Fruit fly (Drosophila melanogaster) whole organism, wandering third instar larva: ENCODE measurements around the gene CG15561.

Experiments used
- Abd-B ChIP-seq: fragments of >200 bp; optimal IDR thresholded peaks from 2 replicates; lab custom pipeline; 2017; ENCODE audit warnings: missing biosample characterization, missing genetic modification characterization
- CG32264 ChIP-seq: fragments of 200-800 bp; sonication (Bioruptor generic); optimal IDR thresholded peaks from 2 replicates; lab custom pipeline; 2016; ENCODE audit warnings: missing biosample characterization, missing genetic modification characterization
- CG9705 ChIP-seq: fragments of 200-800 bp; sonication (Bioruptor generic); optimal IDR thresholded peaks from 2 replicates; lab custom pipeline; 2018; ENCODE audit warnings: missing biosample characterization, mild to moderate bottlenecking, missing genetic modification characterization
- Dfd ChIP-seq: fragments of >200 bp; optimal IDR thresholded peaks from 2 replicates; lab custom pipeline; 2017; ENCODE audit warnings: missing biosample characterization, missing genetic modification characterization
- Dif ChIP-seq: fragments of 200-275, 200-300 bp; sonication (Bioruptor generic); optimal IDR thresholded peaks from 2 replicates; lab custom pipeline; 2018; ENCODE audit warnings: missing biosample characterization, missing genetic modification characterization; ENCODE audit not compliant: partially characterized antibody
- GATAd ChIP-seq: sonication (Bioruptor generic); optimal IDR thresholded peaks from 2 replicates; lab custom pipeline; 2016; ENCODE audit warnings: missing biosample characterization, missing genetic modification characterization
- HLH106 ChIP-seq: fragments of 200-800 bp; optimal IDR thresholded peaks from 3 replicates; lab custom pipeline; 2019; ENCODE audit warnings: missing biosample characterization, mild to moderate bottlenecking, missing genetic modification characterization, moderate library complexity
- Hnf4 ChIP-seq: fragments of 200-800 bp; sonication (Bioruptor generic); optimal IDR thresholded peaks from 2 replicates; lab custom pipeline; 2016; ENCODE audit warnings: missing biosample characterization, mild to moderate bottlenecking, missing genetic modification characterization
- Hr78 ChIP-seq: fragments of >200 bp; optimal IDR thresholded peaks from 2 replicates; lab custom pipeline; 2017; ENCODE audit warnings: missing biosample characterization, missing genetic modification characterization
- Hr83 ChIP-seq: fragments of 200-300 bp; sonication (Bioruptor generic); optimal IDR thresholded peaks from 2 replicates; lab custom pipeline; 2016; ENCODE audit warnings: missing biosample characterization, mild to moderate bottlenecking, missing genetic modification characterization, moderate library complexity; ENCODE audit not compliant: poor library complexity, severe bottlenecking
- Mio ChIP-seq: sonication (Bioruptor generic); optimal IDR thresholded peaks from 2 replicates; lab custom pipeline; 2016; ENCODE audit warnings: missing biosample characterization, missing genetic modification characterization
- Myc ChIP-seq: fragments of >200 bp; optimal IDR thresholded peaks from 2 replicates; lab custom pipeline; 2017
- N ChIP-seq: fragments of >200 bp; optimal IDR thresholded peaks from 2 replicates; lab custom pipeline; 2018; ENCODE audit warnings: missing biosample characterization, missing external identifiers, missing genetic modification characterization
- Rel ChIP-seq, 2 experiments: fragments of 200-800 bp; sonication (Bioruptor generic) in 1 of 2; optimal IDR thresholded peaks; 2 replicates in 1 of 2; 3 replicates in 1 of 2; lab custom pipeline; 2016 to 2019; ENCODE audit warnings: mild to moderate bottlenecking in 2 of 2, missing biosample characterization in 2 of 2, missing genetic modification characterization in 2 of 2, moderate library complexity in 1 of 2
- Sp1 ChIP-seq: fragments of 200-800 bp; sonication (Bioruptor generic); optimal IDR thresholded peaks from 3 replicates; lab custom pipeline; 2019; ENCODE audit warnings: missing biosample characterization, mild to moderate bottlenecking, missing genetic modification characterization, moderate library complexity
- brk ChIP-seq: fragments of 200-800 bp; sonication (Bioruptor generic); optimal IDR thresholded peaks from 2 replicates; lab custom pipeline; 2016; ENCODE audit warnings: missing biosample characterization, mild to moderate bottlenecking, missing genetic modification characterization
- dl ChIP-seq, 2 experiments: fragments of 175-275, 200-275 bp in 1 of 2; fragments of 200-275 bp in 1 of 2; sonication (Bioruptor generic); optimal IDR thresholded peaks; lab custom pipeline; 2018; ENCODE audit warnings: mild to moderate bottlenecking in 2 of 2, missing biosample characterization in 2 of 2, missing genetic modification characterization in 2 of 2, moderate library complexity in 2 of 2; ENCODE audit not compliant: partially characterized antibody in 2 of 2, insufficient read depth in 1 of 2
- dmrt93B ChIP-seq: fragments of 200-800 bp; sonication (Bioruptor generic); optimal IDR thresholded peaks from 2 replicates; lab custom pipeline; 2018; ENCODE audit warnings: missing biosample characterization, mild to moderate bottlenecking, missing genetic modification characterization
- ey ChIP-seq: fragments of 200-800 bp; sonication (Bioruptor generic); optimal IDR thresholded peaks from 2 replicates; lab custom pipeline; 2016; ENCODE audit warnings: missing biosample characterization, missing genetic modification characterization
- fru ChIP-seq: fragments of 200-800 bp; sonication (Bioruptor generic); optimal IDR thresholded peaks from 3 replicates; lab custom pipeline; 2016; ENCODE audit warnings: missing biosample characterization, mild to moderate bottlenecking, missing genetic modification characterization
- h ChIP-seq: fragments of 200-800 bp; sonication (Bioruptor generic); optimal IDR thresholded peaks from 3 replicates; lab custom pipeline; 2016; ENCODE audit warnings: missing biosample characterization, mild to moderate bottlenecking, missing genetic modification characterization
- jim ChIP-seq: fragments of 175-275, 200-325 bp; sonication (Bioruptor generic); optimal IDR thresholded peaks from 2 replicates; lab custom pipeline; 2016; ENCODE audit warnings: missing biosample characterization, mild to moderate bottlenecking, missing genetic modification characterization
- lola ChIP-seq: fragments of >200 bp; optimal IDR thresholded peaks from 2 replicates; lab custom pipeline; 2017; ENCODE audit warnings: missing biosample characterization, missing genetic modification characterization
- pan ChIP-seq: fragments of >200 bp; optimal IDR thresholded peaks from 2 replicates; lab custom pipeline; 2017
- sage ChIP-seq: fragments of 200-800 bp; sonication (Bioruptor generic); optimal IDR thresholded peaks from 2 replicates; lab custom pipeline; 2016; ENCODE audit warnings: missing biosample characterization, mild to moderate bottlenecking, missing genetic modification characterization
- sv ChIP-seq: fragments of 200-800 bp; sonication (Bioruptor generic); optimal IDR thresholded peaks from 3 replicates; lab custom pipeline; 2016; ENCODE audit warnings: missing biosample characterization, missing genetic modification characterization
- woc ChIP-seq: sonication (Bioruptor generic); optimal IDR thresholded peaks from 2 replicates; lab custom pipeline; 2016; ENCODE audit warnings: missing biosample characterization, mild to moderate bottlenecking, missing genetic modification characterization

CG15561 gene

dm6 chr3R:31194627-31195026, 21.1 kb downstream of the CG15561 start:
- TF ChIP-seq sage (GFP tag; lab: Kevin White, UChicago) (no peak), h (GFP tag; lab: Kevin White, UChicago) (peak; percentile 11), fru (GFP tag; lab: Kevin White, UChicago) (no peak), dl (GFP tag; optimal IDR thresholded peaks at IDR 0.05; lab: Kevin White, UChicago; ENCODE audit: insufficient read depth in 1 of 2, partially characterized antibody in 2 of 2) (no peak), woc (GFP tag; lab: Kevin White, UChicago) (no peak), sv (GFP tag; lab: Kevin White, UChicago) (no peak), lola (GFP tag; lab: Kevin White, UChicago) (no peak)

- TF ChIP-seq Sp1 (GFP tag; lab: Kevin White, UChicago) (no peak), jim (GFP tag; lab: Kevin White, UChicago) (no peak), Hnf4 (GFP tag; lab: Kevin White, UChicago) (no peak), sage (GFP tag; lab: Kevin White, UChicago) (no peak), Hr78 (GFP tag; lab: Kevin White, UChicago) (no peak), dmrt93B (no peak), Mio (no peak), woc (GFP tag; lab: Kevin White, UChicago) (no peak)
- TF ChIP-seq, all 38 proteins: peak for 0
Observed at dm6 chr3R:31193062-31193461, 22.7 kb downstream of the CG15561 start, which contains the start of gene bnk. Gene bnk (plus strand): TSS chr3R:31193362.

DNA sequence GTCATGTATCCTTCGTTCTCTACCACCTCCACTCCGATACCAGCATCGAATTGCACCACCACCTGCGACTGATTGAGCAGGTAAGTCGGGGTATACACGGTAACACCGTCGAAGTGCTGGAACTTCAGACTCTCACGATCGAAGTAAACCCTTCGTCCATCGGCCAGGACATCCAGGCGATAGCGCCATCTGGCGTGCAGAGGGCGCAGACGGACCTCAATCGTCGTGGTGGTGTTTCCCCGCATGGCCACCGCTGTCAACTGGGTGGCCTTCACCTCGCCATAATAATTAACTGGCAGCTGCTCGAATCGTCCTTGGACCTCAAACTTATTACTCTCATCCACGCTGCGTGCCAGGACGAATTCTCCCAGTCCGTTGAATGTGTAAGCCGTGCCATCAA, 33.9 kb downstream of the CG15561 start:
- no peak for TF ChIP-seq dl (GFP tag; optimal IDR thresholded peaks at IDR 0.05; lab: Kevin White, UChicago; ENCODE audit: insufficient read depth in 1 of 2, partially characterized antibody in 2 of 2)
- TF ChIP-seq pan (lab: Kevin White, UChicago), result no peak
- no peak for TF ChIP-seq CG32264
- no peak for TF ChIP-seq Sp1 (GFP tag; lab: Kevin White, UChicago)
- no peak for TF ChIP-seq brk (GFP tag; lab: Kevin White, UChicago)
- no peak for TF ChIP-seq Abd-B (GFP tag; lab: Kevin White, UChicago)
- no peak for TF ChIP-seq Hr83 (GFP tag; lab: Kevin White, UChicago)
- TF ChIP-seq ey (GFP tag; lab: Kevin White, UChicago), result no peak
- no peak for TF ChIP-seq sage (GFP tag; lab: Kevin White, UChicago)
- TF ChIP-seq CG9705 (GFP tag; lab: Kevin White, UChicago), result no peak
- TF ChIP-seq dmrt93B, result no peak
- no peak for TF ChIP-seq GATAd (GFP tag; lab: Kevin White, UChicago)
- TF ChIP-seq Hr78 (GFP tag; lab: Kevin White, UChicago), result no peak
- no peak for TF ChIP-seq fru (GFP tag; lab: Kevin White, UChicago)
- no peak for TF ChIP-seq N (GFP tag; lab: Kevin White, UChicago)
- no peak for TF ChIP-seq Myc (lab: Kevin White, UChicago)
- TF ChIP-seq Dfd (GFP tag; lab: Kevin White, UChicago), result no peak

DNA sequence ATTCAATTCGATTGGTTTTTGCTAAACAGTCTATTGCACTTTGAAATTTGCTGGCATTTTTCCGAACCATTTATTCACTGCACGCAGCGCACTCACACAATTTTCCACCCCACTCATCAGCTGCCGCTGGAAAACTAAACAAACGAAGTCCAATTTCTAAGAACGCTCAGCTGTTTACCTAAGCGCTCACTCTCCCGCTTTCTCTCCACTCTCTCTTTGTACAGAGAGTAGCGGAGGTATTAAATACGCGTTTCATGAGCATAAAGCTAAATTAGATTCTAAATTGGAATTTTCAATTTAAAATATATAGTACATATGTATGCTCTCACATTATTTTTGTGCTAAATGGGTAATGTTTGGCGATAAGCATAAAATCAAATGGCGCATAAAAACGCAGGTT, 46.8 kb downstream of the CG15561 start, which contains the start of gene stops:
TSS of gene stops (minus strand) at position 139 of the 400 bp plus-strand sequence.
- TF ChIP-seq dl (GFP tag; optimal IDR thresholded peaks at IDR 0.05; lab: Kevin White, UChicago; ENCODE audit: insufficient read depth in 1 of 2, partially characterized antibody in 2 of 2) (no peak), pan (lab: Kevin White, UChicago) (no peak), Rel (GFP tag; optimal IDR thresholded peaks at IDR 0.05; lab: Kevin White, UChicago) (no peak), Rel (tag; optimal IDR thresholded peaks at IDR 0.05; lab: Kevin White, UChicago) (no peak), ey (GFP tag; lab: Kevin White, UChicago) (no peak), sage (GFP tag; lab: Kevin White, UChicago) (no peak), HLH106 (no peak), Hr83 (GFP tag; lab: Kevin White, UChicago) (peak; percentile 59), Hnf4 (GFP tag; lab: Kevin White, UChicago) (peak; percentile 19)

DNA sequence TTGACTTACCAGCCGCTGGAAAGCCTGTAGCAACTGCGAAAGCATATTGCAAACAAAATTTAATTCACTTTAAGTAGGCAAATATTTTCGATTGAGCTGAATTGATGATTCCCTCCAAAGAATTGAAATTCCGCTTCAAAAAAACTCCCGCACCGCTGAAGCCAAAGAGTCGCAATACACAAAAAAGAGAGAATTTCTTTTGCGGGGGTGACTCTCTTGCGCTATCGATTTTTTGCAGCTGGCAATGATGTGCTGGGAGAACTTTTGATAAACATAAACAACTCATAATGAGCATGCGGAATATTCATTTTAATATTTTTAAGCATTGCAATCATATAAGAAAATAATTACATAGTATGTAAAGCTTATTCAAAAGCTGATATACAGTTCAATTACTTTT, 47.3 kb downstream of the CG15561 start:
- no peak for TF ChIP-seq Dif (GFP tag; lab: Kevin White, UChicago)
